Fruit fly (Drosophila melanogaster) whole organism, embryonic: ENCODE results near the gene CG15414.

Experiments
- Atf-2 ChIP-seq: fragments of 200-800 bp; sonication (Bioruptor generic); optimal IDR thresholded peaks from 2 replicates; lab custom pipeline; 2016; ENCODE audit warnings: missing biosample characterization, missing genetic modification characterization
- Atf3 ChIP-seq: fragments of 200-800 bp; sonication (Bioruptor generic); optimal IDR thresholded peaks from 3 replicates; lab custom pipeline; 2016; ENCODE audit warnings: missing biosample characterization, missing genetic modification characterization
- B-H2 ChIP-seq: fragments of 200-800 bp; sonication (Bioruptor generic); optimal IDR thresholded peaks from 2 replicates; lab custom pipeline; 2018; ENCODE audit warnings: missing biosample characterization, mild to moderate bottlenecking, missing genetic modification characterization
- C15 ChIP-seq: fragments of 200-800 bp; sonication (Bioruptor generic); IDR thresholded peaks from 3 replicates; pipeline ENCODE4 v1.3.6; 2022; ENCODE audit warnings: missing biosample characterization, missing genetic modification characterization
- CG10543 ChIP-seq: fragments of 200-800 bp; sonication (Bioruptor generic); optimal IDR thresholded peaks from 3 replicates; lab custom pipeline; 2017; ENCODE audit warnings: missing biosample characterization, mild to moderate bottlenecking, missing genetic modification characterization, moderate library complexity
- CG12071 ChIP-seq: fragments of 200-800 bp; sonication (Bioruptor generic); optimal IDR thresholded peaks from 3 replicates; lab custom pipeline; 2018; ENCODE audit warnings: missing biosample characterization, mild to moderate bottlenecking, missing genetic modification characterization
- CG13287 ChIP-seq: fragments of 200-800 bp; sonication (Bioruptor generic); IDR thresholded peaks from 2 replicates; pipeline ENCODE4 v1.3.6; 2022; ENCODE audit warnings: missing biosample characterization, missing genetic modification characterization; ENCODE audit not compliant: partially characterized antibody
- CG13296 ChIP-seq: fragments of 200-800 bp; sonication (Bioruptor generic); optimal IDR thresholded peaks from 3 replicates; lab custom pipeline; 2018; ENCODE audit warnings: missing biosample characterization, mild to moderate bottlenecking, missing genetic modification characterization
- CG14710 ChIP-seq: fragments of 200-800 bp; sonication (Bioruptor generic); optimal IDR thresholded peaks from 3 replicates; lab custom pipeline; 2019; ENCODE audit warnings: missing biosample characterization, mild to moderate bottlenecking, missing genetic modification characterization, moderate library complexity
- CG15479 ChIP-seq: fragments of 200-800 bp; sonication (Bioruptor generic); optimal IDR thresholded peaks from 3 replicates; lab custom pipeline; 2019; ENCODE audit warnings: missing biosample characterization, mild to moderate bottlenecking, missing genetic modification characterization, moderate library complexity
- CG1647 ChIP-seq: fragments of 200-800 bp; sonication (Bioruptor generic); optimal IDR thresholded peaks from 3 replicates; lab custom pipeline; 2016; ENCODE audit warnings: missing biosample characterization, missing genetic modification characterization
- CG34224 ChIP-seq: fragments of 200-800 bp; sonication (Bioruptor generic); IDR thresholded peaks from 3 replicates; pipeline ENCODE4 v1.3.6; 2022; ENCODE audit warnings: missing biosample characterization, missing genetic modification characterization; ENCODE audit not compliant: partially characterized antibody
- CG34376 ChIP-seq: fragments of 200-800 bp; sonication (Bioruptor generic); optimal IDR thresholded peaks from 2 replicates; lab custom pipeline; 2018; ENCODE audit warnings: missing biosample characterization, mild to moderate bottlenecking, missing genetic modification characterization
- CG34422 ChIP-seq: fragments of 200-800 bp; sonication (Bioruptor generic); IDR thresholded peaks from 3 replicates; pipeline ENCODE4 v1.3.6; 2022; ENCODE audit warnings: missing biosample characterization, missing genetic modification characterization
- CG4617 ChIP-seq: fragments of 200-800 bp; sonication (Bioruptor generic); optimal IDR thresholded peaks from 3 replicates; lab custom pipeline; 2016; ENCODE audit warnings: missing biosample characterization, missing genetic modification characterization, borderline replicate concordance
- CG6654 ChIP-seq: fragments of 200-800 bp; sonication (Bioruptor generic); optimal IDR thresholded peaks from 2 replicates; lab custom pipeline; 2017; ENCODE audit warnings: missing biosample characterization, mild to moderate bottlenecking, missing genetic modification characterization
- CG6813 ChIP-seq: fragments of 200-800 bp; sonication (Bioruptor generic); optimal IDR thresholded peaks from 2 replicates; lab custom pipeline; 2017; ENCODE audit warnings: missing biosample characterization, missing genetic modification characterization, mild to moderate bottlenecking, moderate library complexity, missing genetic modification reagents
- CG8359 ChIP-seq: fragments of 200-800 bp; sonication (Bioruptor generic); optimal IDR thresholded peaks from 2 replicates; lab custom pipeline; 2017; ENCODE audit warnings: missing biosample characterization, mild to moderate bottlenecking, missing genetic modification characterization, borderline replicate concordance
- CG9727 ChIP-seq: fragments of 200-800 bp; sonication (Bioruptor generic); optimal IDR thresholded peaks from 3 replicates; lab custom pipeline; 2017; ENCODE audit warnings: missing biosample characterization, mild to moderate bottlenecking, missing genetic modification characterization
- CG9797 ChIP-seq: fragments of 200-800 bp; sonication (Bioruptor generic); optimal IDR thresholded peaks from 3 replicates; lab custom pipeline; 2018; ENCODE audit warnings: missing biosample characterization, mild to moderate bottlenecking, missing genetic modification characterization
- CoRest ChIP-seq: fragments of 200-800 bp; sonication (Bioruptor generic); optimal IDR thresholded peaks from 3 replicates; lab custom pipeline; 2018; ENCODE audit warnings: missing biosample characterization, mild to moderate bottlenecking, missing genetic modification characterization, moderate library complexity
- Dp ChIP-seq: fragments of 200-800 bp; sonication (Bioruptor generic); optimal IDR thresholded peaks from 2 replicates; lab custom pipeline; 2018; ENCODE audit warnings: missing biosample characterization, mild to moderate bottlenecking, missing genetic modification characterization, moderate library complexity
- HHEX ChIP-seq: fragments of 200-800 bp; sonication (Bioruptor generic); optimal IDR thresholded peaks from 3 replicates; lab custom pipeline; 2017; ENCODE audit warnings: missing biosample characterization, mild to moderate bottlenecking, missing genetic modification characterization, missing genetic modification reagents
- HLH3B ChIP-seq: fragments of 200-800 bp; sonication (Bioruptor generic); IDR thresholded peaks from 2 replicates; pipeline ENCODE4 v1.3.6; 2022; ENCODE audit warnings: missing biosample characterization, missing genetic modification characterization
- Hand ChIP-seq: fragments of 200-800 bp; sonication (Bioruptor generic); optimal IDR thresholded peaks from 2 replicates; lab custom pipeline; 2017; ENCODE audit warnings: mild to moderate bottlenecking, missing biosample characterization, missing genetic modification reagents, missing genetic modification characterization
- Hey ChIP-seq: fragments of 200-800 bp; sonication (Bioruptor generic); optimal IDR thresholded peaks from 3 replicates; lab custom pipeline; 2018; ENCODE audit warnings: missing biosample characterization, mild to moderate bottlenecking, missing genetic modification characterization
- Lhr ChIP-seq: fragments of 200-800 bp; sonication (Bioruptor generic); optimal IDR thresholded peaks from 3 replicates; lab custom pipeline; 2017; ENCODE audit warnings: mild to moderate bottlenecking, missing biosample characterization, missing genetic modification reagents, missing genetic modification characterization
- Lpt ChIP-seq: fragments of >200 bp; optimal IDR thresholded peaks from 2 replicates; lab custom pipeline; 2018; ENCODE audit warnings: missing biosample characterization, missing genetic modification characterization
- Med ChIP-seq: fragments of 200-800 bp; sonication (Bioruptor generic); peaks from one replicate; lab custom pipeline; 2016; ENCODE audit warnings: missing biosample characterization, missing genetic modification characterization, mild to moderate bottlenecking, inconsistent platforms, moderate library complexity
- Myb ChIP-seq: fragments of 200-800 bp; sonication (Bioruptor generic); optimal IDR thresholded peaks from 2 replicates; lab custom pipeline; 2016; ENCODE audit warnings: missing biosample characterization, missing genetic modification characterization
- Six4 ChIP-seq: fragments of 200-800 bp; sonication (Bioruptor generic); optimal IDR thresholded peaks from 2 replicates; lab custom pipeline; 2016; ENCODE audit warnings: missing biosample characterization, missing genetic modification characterization
- YL-1 ChIP-seq: fragments of 200-800 bp; sonication (Bioruptor generic); optimal IDR thresholded peaks from 3 replicates; lab custom pipeline; 2017; ENCODE audit warnings: missing biosample characterization, mild to moderate bottlenecking, missing genetic modification characterization
- chn ChIP-seq: fragments of 200-800 bp; sonication (Bioruptor generic); optimal IDR thresholded peaks from 2 replicates; lab custom pipeline; 2016; ENCODE audit warnings: missing biosample characterization, missing genetic modification characterization
- exex ChIP-seq: fragments of 200-800 bp; sonication (Bioruptor generic); optimal IDR thresholded peaks from 4 replicates; lab custom pipeline; 2018; ENCODE audit warnings: missing biosample characterization, mild to moderate bottlenecking, missing genetic modification characterization, moderate library complexity
- gfzf ChIP-seq: fragments of 200-800 bp; sonication (Bioruptor generic); optimal IDR thresholded peaks from 2 replicates; lab custom pipeline; 2016; ENCODE audit warnings: missing biosample characterization, mild to moderate bottlenecking, missing genetic modification characterization, moderate library complexity
- insv ChIP-seq, 2 experiments: fragments of 200-800 bp; sonication (Bioruptor generic); optimal IDR thresholded peaks; 3 replicates each; lab custom pipeline; 2016 to 2018; ENCODE audit warnings: missing biosample characterization in 2 of 2, missing genetic modification characterization in 2 of 2
- klu ChIP-seq: fragments of 200-800 bp; sonication (Bioruptor generic); IDR thresholded peaks from 2 replicates; pipeline ENCODE4 v1.3.6; 2022; ENCODE audit warnings: missing biosample characterization, missing genetic modification characterization
- nerfin-1 ChIP-seq: fragments of 200-800 bp; sonication (Bioruptor generic); optimal IDR thresholded peaks from 3 replicates; lab custom pipeline; 2019; ENCODE audit warnings: missing biosample characterization, mild to moderate bottlenecking, missing genetic modification characterization, moderate library complexity
- salm ChIP-seq: fragments of 200-800 bp; sonication (Bioruptor generic); optimal IDR thresholded peaks from 2 replicates; lab custom pipeline; 2018; ENCODE audit warnings: missing biosample characterization, mild to moderate bottlenecking, missing genetic modification characterization
- slp2 ChIP-seq: fragments of 200-800 bp; sonication (Bioruptor generic); optimal IDR thresholded peaks from 2 replicates; lab custom pipeline; 2016; ENCODE audit warnings: missing biosample characterization, missing genetic modification characterization
- stwl ChIP-seq: fragments of 200-800 bp; sonication (Bioruptor generic); optimal IDR thresholded peaks from 3 replicates; lab custom pipeline; 2018; ENCODE audit warnings: missing biosample characterization, mild to moderate bottlenecking, missing genetic modification characterization, moderate library complexity
- sug ChIP-seq: fragments of 200-800 bp; optimal IDR thresholded peaks from 2 replicates; lab custom pipeline; 2019; ENCODE audit warnings: missing biosample characterization, mild to moderate bottlenecking, missing genetic modification characterization, moderate library complexity
- tna ChIP-seq: fragments of 200-800 bp; sonication (Bioruptor generic); IDR thresholded peaks from 2 replicates; pipeline ENCODE4 v1.3.6; 2022; ENCODE audit warnings: missing biosample characterization, missing genetic modification characterization; ENCODE audit not compliant: partially characterized antibody
- wor ChIP-seq: fragments of 200-800 bp; sonication (Bioruptor generic); IDR thresholded peaks from 2 replicates; pipeline ENCODE4 v1.3.6; 2022; ENCODE audit warnings: missing biosample characterization, missing genetic modification characterization
- zen2 ChIP-seq: fragments of 200-800 bp; sonication (Bioruptor generic); IDR thresholded peaks from 3 replicates; pipeline ENCODE4 v1.3.6; 2022; ENCODE audit warnings: missing biosample characterization, missing genetic modification characterization; ENCODE audit not compliant: partially characterized antibody

Gene CG15414

dm6 chr2L:3449555-3450320 is 41.1 kb downstream of the CG15414 start, which contains the start of gene Snx1 (continued):
- TF ChIP-seq CG12071 (GFP tag; lab: Kevin White, UChicago) (no peak), CG34224 (GFP tag; lab: Robert Waterston, UW) (peak; percentile 20; the same call in 1 of the 3 replicates), CoRest (peak; percentile 17), klu (GFP tag; lab: Robert Waterston, UW) (no peak), CG9797 (peak; percentile 61), tna (GFP tag; lab: Robert Waterston, UW) (no peak), sug (peak; percentile 97), B-H2 (GFP tag; lab: Kevin White, UChicago) (no peak), Med (GFP tag; lab: Kevin White, UChicago) (peak; percentile 71), CG34422 (GFP tag; lab: Robert Waterston, UW) (peak; percentile 47; the same call in 1 of the 3 replicates), stwl (tag; lab: Kevin White, UChicago) (peak; percentile 79), salm (tag; lab: Kevin White, UChicago) (no peak), CG13287 (GFP tag; lab: Robert Waterston, UW) (peak; percentile 57; the same call in 1 of the 2 replicates), CG8359 (GFP tag; lab: Kevin White, UChicago) (no peak), CG14710 (tag; lab: Kevin White, UChicago) (no peak), Dp (peak; percentile 60), nerfin-1 (tag; lab: Kevin White, UChicago) (peak; percentile 31), CG4617 (GFP tag; lab: Kevin White, UChicago) (peak; percentile 35), YL-1 (GFP tag; lab: Kevin White, UChicago) (peak; percentile 51), Myb (GFP tag; lab: Kevin White, UChicago) (peak; percentile 95)

DNA sequence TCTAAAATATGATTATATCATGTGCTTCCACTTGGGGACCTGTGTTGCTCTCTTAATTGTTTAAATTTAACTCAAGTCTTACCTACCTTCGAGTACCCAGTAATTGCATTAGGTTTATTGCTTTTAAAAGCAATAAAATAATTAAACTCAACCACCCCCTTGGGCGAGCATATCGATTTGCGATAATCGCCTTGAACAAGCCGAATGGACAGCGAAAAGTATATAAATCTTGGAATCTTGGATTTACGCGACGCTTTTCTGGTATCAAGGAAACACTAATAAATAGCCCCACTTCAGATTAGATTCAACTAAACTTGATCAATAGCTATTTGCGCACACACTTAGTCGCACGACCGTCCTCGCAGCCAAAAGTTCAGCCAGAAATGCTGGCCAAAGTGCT is 45.2 kb downstream of the CG15414 start, which contains the start of gene CG2772:
CG2772 (plus strand) TSS at position 338 of the 400 bp plus-strand sequence.
- no peak for TF ChIP-seq CG1647 (GFP tag; lab: Kevin White, UChicago)
- TF ChIP-seq insv (GFP tag; optimal IDR thresholded peaks at IDR 0.05; lab: Kevin White, UChicago): no peak
- no peak for TF ChIP-seq CG15479 (GFP tag; lab: Kevin White, UChicago)
- TF ChIP-seq Med (GFP tag; lab: Kevin White, UChicago): no peak
- peak; percentile 85 for TF ChIP-seq sug
- no peak for TF ChIP-seq HHEX (GFP tag; lab: Kevin White, UChicago)
- no peak for TF ChIP-seq Hand (GFP tag; lab: Kevin White, UChicago)
- peak; percentile 71 for TF ChIP-seq CG34376 (GFP tag; lab: Kevin White, UChicago)
- no peak for TF ChIP-seq C15
- peak; percentile 90 for TF ChIP-seq exex (tag; lab: Kevin White, UChicago)
- TF ChIP-seq wor (GFP tag; lab: Robert Waterston, UW): no peak
- no peak for TF ChIP-seq chn

dm6 chr2L:3444789-3445188 is 46.1 kb downstream of the CG15414 start:
- TF ChIP-seq CG6813: no peak
- TF ChIP-seq Lhr: no peak
- TF ChIP-seq Atf-2 (GFP tag; lab: Kevin White, UChicago): peak; percentile 19
- no peak for TF ChIP-seq gfzf
- no peak for TF ChIP-seq Lpt (GFP tag; lab: Kevin White, UChicago)
- TF ChIP-seq CG13296 (GFP tag; lab: Kevin White, UChicago): no peak
- no peak for TF ChIP-seq Hey (tag; lab: Kevin White, UChicago)
- peak; percentile 32 for TF ChIP-seq CG9727 (GFP tag; lab: Kevin White, UChicago)
- TF ChIP-seq HLH3B (GFP tag; lab: Robert Waterston, UW): peak; percentile 49; the same call in 1 of the 2 replicates
- peak; percentile 25 for TF ChIP-seq Six4
- 0 out of 3 replicates have a peak, but pooled peaks have one; percentile 44 for TF ChIP-seq CG34422 (GFP tag; lab: Robert Waterston, UW)
- no peak for TF ChIP-seq zen2 (GFP tag; lab: Robert Waterston, UW)
- TF ChIP-seq CG10543 (GFP tag; lab: Kevin White, UChicago): no peak
- TF ChIP-seq slp2 (GFP tag; lab: Kevin White, UChicago): peak; percentile 26
- TF ChIP-seq CG6654 (GFP tag; lab: Kevin White, UChicago): no peak
- TF ChIP-seq tna (GFP tag; lab: Robert Waterston, UW): no peak
- TF ChIP-seq Atf3: peak; percentile 17
